Fruit fly (Drosophila melanogaster): Measurements from ENCODE around the gene REPTOR.

The REPTOR gene

DNA sequence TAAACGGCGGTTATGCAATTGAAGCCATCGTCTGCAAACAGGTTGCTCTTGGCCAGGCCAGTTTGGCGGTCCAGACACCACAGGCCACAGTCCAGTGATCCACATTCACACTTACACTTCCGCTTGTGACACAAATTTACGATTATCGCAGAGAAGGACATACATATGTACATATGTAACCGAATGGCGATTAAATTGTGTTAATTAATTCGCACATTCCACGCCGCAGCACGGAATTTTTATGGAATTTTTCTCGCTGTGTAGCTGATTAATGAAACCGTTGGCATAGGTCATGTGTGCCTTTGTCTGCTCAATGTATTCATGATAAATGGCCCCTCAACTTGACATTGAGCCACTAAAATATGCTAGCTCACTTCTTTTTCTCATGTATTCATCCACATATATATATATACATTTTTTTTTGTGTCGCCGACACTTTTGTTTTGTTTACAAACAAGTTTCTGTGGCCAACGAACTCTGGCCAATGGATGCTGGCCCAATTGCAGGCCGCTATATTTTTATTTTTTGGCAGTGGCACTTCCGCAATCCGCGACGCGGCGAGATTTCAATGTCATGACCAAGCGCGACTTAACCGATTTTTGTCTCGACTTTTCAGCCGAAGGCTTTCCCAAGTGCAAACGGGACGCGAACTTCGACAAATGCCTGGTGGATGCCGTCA, 56.5 kb downstream of the REPTOR start (continued):
- no peak for TF ChIP-seq ERR (GFP tag; optimal IDR thresholded peaks at IDR 0.05)
- TF ChIP-seq lmd (GFP tag; IDR thresholded peaks at IDR 0.05): no peak; the same call in 1 of the 2 replicates
- no peak for TF ChIP-seq CG17912 (GFP tag; optimal IDR thresholded peaks at IDR 0.05)
- TF ChIP-seq Hsf (GFP tag; optimal IDR thresholded peaks at IDR 0.05): no peak
- TF ChIP-seq Hmr (GFP tag; optimal IDR thresholded peaks at IDR 0.05): no peak
- TF ChIP-seq Myb (GFP tag; optimal IDR thresholded peaks at IDR 0.05): no peak
- no peak for TF ChIP-seq jing (GFP tag; optimal IDR thresholded peaks at IDR 0.05)
- no peak for TF ChIP-seq CG3065 (GFP tag; optimal IDR thresholded peaks at IDR 0.05)
- no peak for TF ChIP-seq Atf6 (GFP tag; IDR thresholded peaks at IDR 0.05)
- TF ChIP-seq Awh (GFP tag; IDR thresholded peaks at IDR 0.05): peak; percentile 49
- no peak for TF ChIP-seq ro (GFP tag; IDR thresholded peaks at IDR 0.05)
- TF ChIP-seq Fer1 (GFP tag; optimal IDR thresholded peaks at IDR 0.05): peak; percentile 28
- TF ChIP-seq lbe (GFP tag; optimal IDR thresholded peaks at IDR 0.05): no peak
- no peak for TF ChIP-seq ssp (GFP tag; IDR thresholded peaks at IDR 0.05)
- TF ChIP-seq CG2712 (tag; optimal IDR thresholded peaks at IDR 0.05): no peak
- TF ChIP-seq Sox102F (GFP tag; optimal IDR thresholded peaks at IDR 0.05): no peak
- no peak for TF ChIP-seq CG4617 (GFP tag; optimal IDR thresholded peaks at IDR 0.05; ENCODE audit: borderline replicate concordance)
- no peak for TF ChIP-seq en (GFP tag; optimal IDR thresholded peaks at IDR 0.05)
- no peak for TF ChIP-seq chif (GFP tag; optimal IDR thresholded peaks at IDR 0.05)
- TF ChIP-seq wdn (GFP tag; IDR thresholded peaks at IDR 0.05): no peak
- TF ChIP-seq CG16779 (GFP tag; IDR thresholded peaks at IDR 0.05): no peak
- TF ChIP-seq CG6272 (GFP tag; IDR thresholded peaks at IDR 0.05): no peak
- no peak for TF ChIP-seq CG2116 (GFP tag; optimal IDR thresholded peaks at IDR 0.05)
- no peak; the same call in 2 of the 3 replicates for TF ChIP-seq B-H1 (GFP tag; IDR thresholded peaks at IDR 0.05)
- no peak for TF ChIP-seq Hr3 (GFP tag; optimal IDR thresholded peaks at IDR 0.05)
- TF ChIP-seq Nf-YA (GFP tag; IDR thresholded peaks at IDR 0.05): no peak
- TF ChIP-seq CG31388 (GFP tag; optimal IDR thresholded peaks at IDR 0.05): no peak
- TF ChIP-seq MESR4 (GFP tag; optimal IDR thresholded peaks at IDR 0.05): no peak
- TF ChIP-seq CG5180 (GFP tag; optimal IDR thresholded peaks at IDR 0.05): no peak
- TF ChIP-seq gro (GFP tag; optimal IDR thresholded peaks at IDR 0.05): no peak
- TF ChIP-seq sima (GFP tag; optimal IDR thresholded peaks at IDR 0.05): no peak
- no peak for TF ChIP-seq NK7.1 (GFP tag; optimal IDR thresholded peaks at IDR 0.05)
- no peak for TF ChIP-seq Trl (optimal IDR thresholded peaks at IDR 0.05)
- TF ChIP-seq Trl (GFP tag; optimal IDR thresholded peaks at IDR 0.05): no peak
- TF ChIP-seq ftz-f1 (GFP tag; optimal IDR thresholded peaks at IDR 0.05): peak; percentile 8
- peak; percentile 34 for TF ChIP-seq CG12769 (tag; optimal IDR thresholded peaks at IDR 0.05)
- TF ChIP-seq sna (GFP tag; IDR thresholded peaks at IDR 0.05; ENCODE audit: partially characterized antibody): no peak
- no peak for TF ChIP-seq eve (GFP tag; optimal IDR thresholded peaks at IDR 0.05)
- TF ChIP-seq sim (GFP tag; IDR thresholded peaks at IDR 0.05): no peak
- TF ChIP-seq nmo (GFP tag; optimal IDR thresholded peaks at IDR 0.05): no peak
- no peak for TF ChIP-seq run (tag; optimal IDR thresholded peaks at IDR 0.05)
- no peak for TF ChIP-seq dati (GFP tag; IDR thresholded peaks at IDR 0.05)
- TF ChIP-seq CG8478 (optimal IDR thresholded peaks at IDR 0.05): no peak
- no peak for TF ChIP-seq CG4360 (GFP tag; IDR thresholded peaks at IDR 0.05)
- no peak for TF ChIP-seq CG7963 (GFP tag; IDR thresholded peaks at IDR 0.05; ENCODE audit: partially characterized antibody)
- no peak for TF ChIP-seq mld (GFP tag; IDR thresholded peaks at IDR 0.05; ENCODE audit: partially characterized antibody)
- peak; percentile 54; the same call in 2 of the 3 replicates for TF ChIP-seq dysf (GFP tag; IDR thresholded peaks at IDR 0.05)
- peak; percentile 85 for TF ChIP-seq Med (GFP tag)
- TF ChIP-seq D (optimal IDR thresholded peaks at IDR 0.05): no peak
- no peak for TF ChIP-seq D (GFP tag; optimal IDR thresholded peaks at IDR 0.05)
- TF ChIP-seq yki (optimal IDR thresholded peaks at IDR 0.05): no peak
- TF ChIP-seq fd64A (GFP tag; optimal IDR thresholded peaks at IDR 0.05): no peak
- no peak for TF ChIP-seq ac (GFP tag; optimal IDR thresholded peaks at IDR 0.05)
